Fruit fly (Drosophila melanogaster): Measurements from ENCODE around the gene Cad88C.

Gene Cad88C

dm6 chr3R:14655912-14656700, 25.8 kb downstream of the Cad88C start:
- no peak for TF ChIP-seq h (optimal IDR thresholded peaks at IDR 0.05)

- TF ChIP-seq Sin3A (optimal IDR thresholded peaks at IDR 0.05) (no peak), ttk (optimal IDR thresholded peaks at IDR 0.05) (no peak), Myc (optimal IDR thresholded peaks at IDR 0.05) (no peak), h (optimal IDR thresholded peaks at IDR 0.05) (no peak), psq (optimal IDR thresholded peaks at IDR 0.05) (no peak), insv (optimal IDR thresholded peaks at IDR 0.05) (no peak)
Measured at dm6 chr3R:14656760-14657604, 26.7 kb downstream of the Cad88C start, which contains the start of gene CG3505. Gene CG3505 (plus strand): TSS chr3R:14657447.

DNA sequence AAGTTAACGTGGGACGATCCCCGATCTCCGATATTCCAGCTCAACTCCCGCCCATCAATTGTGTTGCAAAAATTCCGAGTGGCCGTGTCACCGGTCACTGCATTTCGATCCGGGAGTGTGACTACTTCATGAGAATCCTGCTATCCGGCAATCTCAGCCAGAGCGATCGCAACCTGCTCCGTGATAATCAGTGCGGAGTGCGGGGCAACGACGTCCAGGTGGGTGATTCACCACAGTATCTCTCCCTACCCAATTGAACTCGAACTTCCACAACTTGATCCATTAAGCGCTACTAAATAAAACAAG, 27.3 kb downstream of the Cad88C start:
- TF ChIP-seq insv (optimal IDR thresholded peaks at IDR 0.05) (no peak), psq (optimal IDR thresholded peaks at IDR 0.05) (no peak), Sin3A (optimal IDR thresholded peaks at IDR 0.05) (no peak), h (optimal IDR thresholded peaks at IDR 0.05) (no peak)

dm6 chr3R:14658170-14658569, 27.9 kb downstream of the Cad88C start:
- TF ChIP-seq Sin3A (optimal IDR thresholded peaks at IDR 0.05) (no peak), insv (optimal IDR thresholded peaks at IDR 0.05) (no peak), Myc (optimal IDR thresholded peaks at IDR 0.05) (no peak), h (optimal IDR thresholded peaks at IDR 0.05) (no peak), psq (optimal IDR thresholded peaks at IDR 0.05) (no peak), ttk (optimal IDR thresholded peaks at IDR 0.05) (no peak)

DNA sequence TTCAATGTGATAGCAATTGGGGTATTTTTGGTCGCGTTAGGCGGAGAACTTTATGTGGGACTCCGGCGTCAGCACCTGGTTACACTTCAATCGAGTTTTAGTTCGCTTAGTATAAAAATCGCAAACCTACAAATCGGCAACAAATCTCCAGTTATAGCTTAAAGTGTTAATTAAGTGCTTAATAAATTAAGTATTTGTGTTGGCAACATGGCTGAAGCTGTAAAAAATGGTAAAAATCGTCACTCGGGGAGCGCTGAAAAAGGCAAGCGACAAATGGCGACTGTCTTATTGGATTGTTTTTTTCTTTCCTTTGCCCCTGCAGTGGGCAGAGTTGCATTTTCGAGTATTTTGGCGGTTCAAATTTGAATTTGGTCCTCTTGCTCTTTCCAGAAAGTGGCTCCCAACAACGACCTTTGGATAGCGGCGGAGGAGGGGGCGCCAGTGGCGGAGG, 29.1 kb downstream of the Cad88C start, which contains the start of gene Hexim:
TSS of gene Hexim (plus strand) at position 85 of the 451 bp plus-strand sequence.
- TF ChIP-seq Myc (optimal IDR thresholded peaks at IDR 0.05) = no peak
- no peak for TF ChIP-seq Sin3A (optimal IDR thresholded peaks at IDR 0.05)
- no peak for TF ChIP-seq h (optimal IDR thresholded peaks at IDR 0.05)
- TF ChIP-seq insv (optimal IDR thresholded peaks at IDR 0.05) = no peak
- TF ChIP-seq psq (optimal IDR thresholded peaks at IDR 0.05) = no peak
- TF ChIP-seq ttk (optimal IDR thresholded peaks at IDR 0.05) = no peak

- TF ChIP-seq ttk (optimal IDR thresholded peaks at IDR 0.05) (no peak), insv (optimal IDR thresholded peaks at IDR 0.05) (no peak), h (optimal IDR thresholded peaks at IDR 0.05) (no peak), psq (optimal IDR thresholded peaks at IDR 0.05) (no peak), Sin3A (optimal IDR thresholded peaks at IDR 0.05) (no peak), Myc (optimal IDR thresholded peaks at IDR 0.05) (no peak)
Measured at dm6 chr3R:14662989-14663500, 32.8 kb downstream of the Cad88C start, which contains the start of the genes Rad17 and BigH1. Gene Rad17 (minus strand): TSS chr3R:14663197. Gene BigH1 (plus strand): TSS chr3R:14663450.

dm6 chr3R:14670840-14671239, 40.6 kb downstream of the Cad88C start:
- no peak for TF ChIP-seq h (optimal IDR thresholded peaks at IDR 0.05)
- TF ChIP-seq Myc (optimal IDR thresholded peaks at IDR 0.05) = no peak
- TF ChIP-seq psq (optimal IDR thresholded peaks at IDR 0.05) = no peak
- no peak for TF ChIP-seq insv (optimal IDR thresholded peaks at IDR 0.05)
- TF ChIP-seq ttk (optimal IDR thresholded peaks at IDR 0.05) = no peak
- TF ChIP-seq Sin3A (optimal IDR thresholded peaks at IDR 0.05) = no peak

- TF ChIP-seq ttk (optimal IDR thresholded peaks at IDR 0.05) (no peak), h (optimal IDR thresholded peaks at IDR 0.05) (no peak), Sin3A (optimal IDR thresholded peaks at IDR 0.05) (no peak), insv (optimal IDR thresholded peaks at IDR 0.05) (no peak), psq (optimal IDR thresholded peaks at IDR 0.05) (no peak), Myc (optimal IDR thresholded peaks at IDR 0.05) (no peak)
Measured at dm6 chr3R:14672915-14673314, 42.6 kb downstream of the Cad88C start.

- TF ChIP-seq insv (optimal IDR thresholded peaks at IDR 0.05) = no peak
- TF ChIP-seq h (optimal IDR thresholded peaks at IDR 0.05) = no peak
- TF ChIP-seq psq (optimal IDR thresholded peaks at IDR 0.05) = no peak
- no peak for TF ChIP-seq ttk (optimal IDR thresholded peaks at IDR 0.05)
- no peak for TF ChIP-seq Myc (optimal IDR thresholded peaks at IDR 0.05)
Measured at dm6 chr3R:14674762-14675161, 44.5 kb downstream of the Cad88C start.

DNA sequence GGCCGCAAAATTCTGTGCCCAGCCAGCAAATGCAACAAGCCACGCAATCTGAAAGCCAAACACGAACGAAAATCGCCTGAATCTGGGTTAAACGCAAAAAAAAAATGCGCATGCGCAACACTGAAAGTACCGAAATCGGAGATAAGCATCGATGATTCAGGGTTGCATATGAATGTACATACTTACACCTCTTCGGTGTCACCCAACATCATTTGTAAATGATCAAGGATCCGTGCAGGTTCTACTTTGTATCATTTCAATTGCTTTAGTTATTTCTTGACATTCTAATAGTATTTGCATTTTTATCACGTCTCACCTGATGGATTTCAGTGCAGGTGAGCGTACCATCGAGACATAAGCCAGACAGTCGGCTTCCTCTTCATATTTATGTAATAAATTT, 46.8 kb downstream of the Cad88C start:
- no peak for TF ChIP-seq Sin3A (optimal IDR thresholded peaks at IDR 0.05)
- no peak for TF ChIP-seq insv (optimal IDR thresholded peaks at IDR 0.05)
- TF ChIP-seq h (optimal IDR thresholded peaks at IDR 0.05) = no peak
- no peak for TF ChIP-seq Myc (optimal IDR thresholded peaks at IDR 0.05)
- no peak for TF ChIP-seq ttk (optimal IDR thresholded peaks at IDR 0.05)
- no peak for TF ChIP-seq psq (optimal IDR thresholded peaks at IDR 0.05)

- TF ChIP-seq Sin3A (optimal IDR thresholded peaks at IDR 0.05) = no peak
- no peak for TF ChIP-seq Myc (optimal IDR thresholded peaks at IDR 0.05)
- no peak for TF ChIP-seq ttk (optimal IDR thresholded peaks at IDR 0.05)
- no peak for TF ChIP-seq psq (optimal IDR thresholded peaks at IDR 0.05)
- TF ChIP-seq h (optimal IDR thresholded peaks at IDR 0.05) = no peak
- TF ChIP-seq insv (optimal IDR thresholded peaks at IDR 0.05) = no peak
Measured at dm6 chr3R:14677814-14678213, 47.5 kb downstream of the Cad88C start.
